Worm (Caenorhabditis elegans): ENCODE data around the gene M163.5.
A peak's percentile ranks its signal among the peaks of the same experiment; 100 is the strongest.

- TF ChIP-seq unc-62 (GFP tag; optimal IDR thresholded peaks at IDR 0.05 in 1 of 2) (no peak), unc-62 (tag; optimal IDR thresholded peaks at IDR 0.05) (no peak), dpl-1 (GFP tag; optimal IDR thresholded peaks at IDR 0.05) (no peak), zfp-3 (GFP tag; conservative IDR thresholded peaks at IDR 0.05) (no peak), unc-130 (GFP tag; optimal IDR thresholded peaks at IDR 0.05) (no peak), pha-4 (GFP tag; IDR thresholded peaks at IDR 0.05) (no peak; the same call in 1 of the 2 replicates), pha-4 (tag; optimal IDR thresholded peaks at IDR 0.05) (peak; percentile 11), rbr-2 (tag; optimal IDR thresholded peaks at IDR 0.05) (peak; percentile 13), daf-16 (GFP tag; optimal IDR thresholded peaks at IDR 0.05) (no peak), daf-16 (tag; optimal IDR thresholded peaks at IDR 0.05) (peak; percentile 82), lsy-2 (tag; optimal IDR thresholded peaks at IDR 0.05) (no peak), nhr-28 (tag; optimal IDR thresholded peaks at IDR 0.05) (peak; percentile 92), hlh-30 (tag; optimal IDR thresholded peaks at IDR 0.05; ENCODE audit: insufficient read depth) (peak; percentile 78), nhr-6 (tag; optimal IDR thresholded peaks at IDR 0.05) (no peak), duxl-1 (tag; optimal IDR thresholded peaks at IDR 0.05; ENCODE audit: poor library complexity) (no peak), fos-1 (tag; optimal IDR thresholded peaks at IDR 0.05) (no peak), saeg-2 (GFP tag; IDR thresholded peaks at IDR 0.05) (no peak)
Measured at ce11 chrX:14505578-14506353, 31.9 kb downstream of the M163.5 start.
